Worm (Caenorhabditis elegans): ENCODE measurements around the gene taf-11.3.

taf-11.3 gene

DNA sequence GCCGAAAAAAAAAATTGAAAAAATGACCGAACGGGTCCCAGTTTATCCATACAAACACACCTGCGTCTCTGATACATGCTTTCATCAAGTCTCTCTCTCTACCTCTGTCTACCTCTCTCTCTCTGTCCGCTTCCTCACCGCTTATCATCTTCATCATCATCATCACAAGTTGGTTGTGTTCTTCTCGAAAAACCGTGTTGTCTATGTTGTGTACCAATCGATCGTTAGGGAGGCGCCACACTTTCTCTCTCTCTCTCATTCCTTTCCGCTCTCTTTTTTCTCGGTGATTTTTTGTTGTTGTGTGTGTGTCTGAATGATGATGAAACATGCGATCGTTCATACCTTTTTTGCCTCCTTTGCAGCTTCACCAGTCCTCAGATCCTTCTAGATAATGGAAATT is 41.4 kb downstream of the taf-11.3 start:
- no peak for TF ChIP-seq med-1 (GFP tag; optimal IDR thresholded peaks at IDR 0.05; ENCODE audit: insufficient read depth)

- TF ChIP-seq ref-1 (GFP tag; conservative IDR thresholded peaks at IDR 0.05) (no peak), ztf-29 (GFP tag; IDR thresholded peaks at IDR 0.05) (no peak), T22C8.4 (GFP tag; IDR thresholded peaks at IDR 0.05) (no peak), ztf-23 (GFP tag; IDR thresholded peaks at IDR 0.05) (no peak), cog-1 (tag; optimal IDR thresholded peaks at IDR 0.05) (no peak), flt-1 (GFP tag; IDR thresholded peaks at IDR 0.05) (no peak), tab-1 (GFP tag; IDR thresholded peaks at IDR 0.05) (no peak), med-1 (GFP tag; optimal IDR thresholded peaks at IDR 0.05; ENCODE audit: insufficient read depth) (no peak), klf-2 (GFP tag; conservative IDR thresholded peaks at IDR 0.05) (no peak)
Observed at ce11 chrIII:10462935-10463548, 42.0 kb downstream of the taf-11.3 start.

DNA sequence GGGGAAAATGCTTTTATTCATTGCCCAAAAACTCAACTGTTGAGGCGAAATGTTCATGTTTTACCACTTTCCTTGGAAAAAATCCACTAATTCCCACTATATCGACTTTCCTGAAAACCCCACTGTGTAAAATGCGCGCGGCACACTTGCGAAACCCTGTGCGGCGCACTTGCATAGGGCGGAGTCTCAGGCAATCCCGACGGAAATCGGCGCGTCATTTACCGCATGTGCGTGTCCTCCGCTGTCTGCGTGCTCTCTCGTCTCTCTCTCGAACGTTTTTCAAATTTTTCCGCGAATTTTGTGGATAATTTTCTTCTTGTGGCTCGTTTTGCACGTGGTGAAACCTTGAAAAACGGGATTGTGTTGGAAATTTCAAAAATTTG is 43.9 kb downstream of the taf-11.3 start, which contains the start of gene atx-2:
Gene atx-2 (plus strand): TSS at position 226 of the 383 bp plus-strand sequence.
- TF ChIP-seq klf-2 (GFP tag; conservative IDR thresholded peaks at IDR 0.05): peak; percentile 99
- peak; percentile 98 for TF ChIP-seq tab-1 (GFP tag; IDR thresholded peaks at IDR 0.05)
- peak; percentile 91 for TF ChIP-seq ref-1 (GFP tag; conservative IDR thresholded peaks at IDR 0.05)
- TF ChIP-seq med-1 (GFP tag; optimal IDR thresholded peaks at IDR 0.05; ENCODE audit: insufficient read depth): peak; percentile 99
- peak; percentile 98 for TF ChIP-seq T22C8.4 (GFP tag; IDR thresholded peaks at IDR 0.05)
- peak; percentile 98 for TF ChIP-seq ztf-23 (GFP tag; IDR thresholded peaks at IDR 0.05)
- peak; percentile 95 for TF ChIP-seq cog-1 (tag; optimal IDR thresholded peaks at IDR 0.05)
- TF ChIP-seq flt-1 (GFP tag; IDR thresholded peaks at IDR 0.05): peak; percentile 99
- TF ChIP-seq ztf-29 (GFP tag; IDR thresholded peaks at IDR 0.05): peak; percentile 98

ce11 chrIII:10460427-10461163 is 44.5 kb downstream of the taf-11.3 start, which contains the start of gene ecps-1:
Gene ecps-1, minus strand, starts transcription at chrIII:10460551.
- peak; percentile 90 for TF ChIP-seq ztf-23 (GFP tag; IDR thresholded peaks at IDR 0.05)
- TF ChIP-seq flt-1 (GFP tag; IDR thresholded peaks at IDR 0.05): peak; percentile 77
- 0 out of 2 replicates have a peak, but pooled peaks have one; percentile 39 for TF ChIP-seq ztf-29 (GFP tag; IDR thresholded peaks at IDR 0.05)
- peak; percentile 59 for TF ChIP-seq cog-1 (tag; optimal IDR thresholded peaks at IDR 0.05)
- TF ChIP-seq ref-1 (GFP tag; conservative IDR thresholded peaks at IDR 0.05): no peak
- TF ChIP-seq med-1 (GFP tag; optimal IDR thresholded peaks at IDR 0.05; ENCODE audit: insufficient read depth): no peak
- peak; percentile 79 for TF ChIP-seq klf-2 (GFP tag; conservative IDR thresholded peaks at IDR 0.05)
- no peak for TF ChIP-seq tab-1 (GFP tag; IDR thresholded peaks at IDR 0.05)
- TF ChIP-seq T22C8.4 (GFP tag; IDR thresholded peaks at IDR 0.05): 0 out of 2 replicates have a peak, but pooled peaks have one; percentile 6

Measured in whole organism, midembryonic.